Worm (Caenorhabditis elegans) whole organism, L2 larva: ENCODE data around the gene lars-1.
A peak's percentile ranks its signal among the peaks of the same experiment; 100 is the strongest.

Experiments
- C34F6.9 ChIP-seq: fragments of 150-350 bp; optimal IDR thresholded peaks from 2 replicates; lab custom pipeline; 2014; ENCODE audit warnings: missing biosample characterization, missing genetic modification characterization
- F13H6.1 ChIP-seq: sonication (generic microtip); optimal IDR thresholded peaks from 2 replicates; lab custom pipeline; 2016; ENCODE audit warnings: missing genetic modification characterization, missing compliant biosample characterization
- R02D3.7 ChIP-seq: fragments of 150-350 bp; optimal IDR thresholded peaks from 2 replicates; lab custom pipeline; 2014; ENCODE audit warnings: missing biosample characterization, missing genetic modification characterization
- ZK546.5 ChIP-seq: sonication (generic microtip); optimal IDR thresholded peaks from 2 replicates; lab custom pipeline; 2017; ENCODE audit warnings: missing biosample characterization, missing genetic modification characterization
- alr-1 ChIP-seq: fragments of 150-350 bp; optimal IDR thresholded peaks from 2 replicates; lab custom pipeline; 2014; ENCODE audit warnings: missing biosample characterization, missing genetic modification characterization
- aly-2 ChIP-seq: fragments of 150-350 bp; optimal IDR thresholded peaks from 2 replicates; lab custom pipeline; 2014; ENCODE audit warnings: missing biosample characterization, missing genetic modification characterization
- ama-1 ChIP-seq: fragments of 150-350 bp; optimal IDR thresholded peaks from 2 replicates; lab custom pipeline; 2018; ENCODE audit warnings: inconsistent platforms
- blmp-1 ChIP-seq: sonication (generic microtip); optimal IDR thresholded peaks from 2 replicates; lab custom pipeline; 2017; ENCODE audit warnings: missing genetic modification characterization, mild to moderate bottlenecking, missing compliant biosample characterization, antibody characterized with exemption, moderate library complexity; ENCODE audit not compliant: insufficient read depth
- ceh-16 ChIP-seq: fragments of 150-350 bp; optimal IDR thresholded peaks from 2 replicates; lab custom pipeline; 2014; ENCODE audit warnings: missing biosample characterization, missing genetic modification characterization
- ceh-82 ChIP-seq: fragments of 150-350 bp; optimal IDR thresholded peaks from 2 replicates; lab custom pipeline; 2014; ENCODE audit warnings: missing biosample characterization, missing genetic modification characterization
- crh-2 ChIP-seq: sonication (generic microtip); optimal IDR thresholded peaks from 2 replicates; lab custom pipeline; 2017; ENCODE audit warnings: missing biosample characterization, missing genetic modification characterization
- dmd-4 ChIP-seq: sonication (generic microtip); optimal IDR thresholded peaks from 2 replicates; lab custom pipeline; 2017; ENCODE audit warnings: missing biosample characterization, missing genetic modification characterization
- egl-27 ChIP-seq: sonication (generic microtip); optimal IDR thresholded peaks from 3 replicates; lab custom pipeline; 2017; ENCODE audit warnings: missing biosample characterization, missing genetic modification reagents, missing genetic modification characterization
- elt-1 ChIP-seq: fragments of 150-350 bp; optimal IDR thresholded peaks from 2 replicates; lab custom pipeline; 2014; ENCODE audit warnings: missing biosample characterization, missing genetic modification characterization
- elt-3 ChIP-seq: sonication (generic microtip); optimal IDR thresholded peaks from 2 replicates; lab custom pipeline; 2017; ENCODE audit warnings: missing biosample characterization, missing genetic modification characterization
- fos-1 ChIP-seq: fragments of 150-350 bp; optimal IDR thresholded peaks from 2 replicates; lab custom pipeline; 2014; ENCODE audit warnings: missing biosample characterization, missing genetic modification characterization
- lin-11 ChIP-seq: fragments of 150-350 bp; sonication (generic microtip); optimal IDR thresholded peaks from 2 replicates; lab custom pipeline; 2014; ENCODE audit warnings: missing biosample characterization, missing genetic modification characterization, inconsistent platforms, mixed read lengths
- lin-13 ChIP-seq: fragments of 150-350 bp; optimal IDR thresholded peaks from 2 replicates; lab custom pipeline; 2014; ENCODE audit warnings: missing biosample characterization, missing genetic modification reagents, missing genetic modification characterization
- lin-39 ChIP-seq: fragments of 150-350 bp; optimal IDR thresholded peaks from 2 replicates; lab custom pipeline; 2014; ENCODE audit warnings: missing biosample characterization, missing genetic modification reagents, missing genetic modification characterization
- lsy-2 ChIP-seq, 2 experiments: fragments of 150-350 bp in 1 of 2; sonication (generic microtip) in 1 of 2; optimal IDR thresholded peaks; 2 replicates each; lab custom pipeline; 2014 to 2017; ENCODE audit warnings: missing biosample characterization in 2 of 2, missing genetic modification characterization in 2 of 2
- mab-5 ChIP-seq: fragments of 150-350 bp; optimal IDR thresholded peaks from 2 replicates; lab custom pipeline; 2014; ENCODE audit warnings: missing biosample characterization, missing genetic modification characterization
- mbf-1 ChIP-seq: sonication (generic microtip); optimal IDR thresholded peaks from 2 replicates; lab custom pipeline; 2017; ENCODE audit warnings: missing biosample characterization, missing genetic modification characterization
- mdl-1 ChIP-seq, 2 experiments: fragments of 150-350 bp in 1 of 2; sonication (generic microtip) in 1 of 2; optimal IDR thresholded peaks; 2 replicates each; lab custom pipeline; 2017; ENCODE audit warnings: missing biosample characterization in 2 of 2, missing genetic modification characterization in 2 of 2
- nhr-10 ChIP-seq: sonication (generic microtip); optimal IDR thresholded peaks from 2 replicates; lab custom pipeline; 2017; ENCODE audit warnings: missing biosample characterization, missing genetic modification characterization
- nhr-11 ChIP-seq: fragments of 150-350 bp; optimal IDR thresholded peaks from 2 replicates; lab custom pipeline; 2014; ENCODE audit warnings: missing biosample characterization, missing genetic modification characterization
- nhr-12 ChIP-seq: fragments of 150-350 bp; optimal IDR thresholded peaks from 2 replicates; lab custom pipeline; 2014; ENCODE audit warnings: missing biosample characterization, missing genetic modification characterization
- nhr-129 ChIP-seq: fragments of 150-350 bp; optimal IDR thresholded peaks from 2 replicates; lab custom pipeline; 2014; ENCODE audit warnings: missing biosample characterization, missing genetic modification characterization
- nhr-21 ChIP-seq: fragments of 150-350 bp; optimal IDR thresholded peaks from 2 replicates; lab custom pipeline; 2014; ENCODE audit warnings: missing biosample characterization, missing genetic modification characterization
- nhr-23 ChIP-seq: fragments of 150-350 bp; optimal IDR thresholded peaks from 2 replicates; lab custom pipeline; 2014; ENCODE audit warnings: missing biosample characterization, missing genetic modification reagents, missing genetic modification characterization
- nhr-237 ChIP-seq: fragments of 150-350 bp; optimal IDR thresholded peaks from 2 replicates; lab custom pipeline; 2014; ENCODE audit warnings: missing biosample characterization, missing genetic modification characterization
- nhr-25 ChIP-seq: fragments of 150-350 bp; sonication (generic microtip); optimal IDR thresholded peaks from 3 replicates; lab custom pipeline; 2014; ENCODE audit warnings: missing biosample characterization, missing genetic modification characterization
- nhr-6 ChIP-seq: fragments of 150-350 bp; optimal IDR thresholded peaks from 2 replicates; lab custom pipeline; 2014; ENCODE audit warnings: missing biosample characterization, missing genetic modification characterization
- nhr-77 ChIP-seq: fragments of 150-350 bp; optimal IDR thresholded peaks from 2 replicates; lab custom pipeline; 2014; ENCODE audit warnings: missing biosample characterization, missing genetic modification characterization
- peb-1 ChIP-seq: fragments of 150-350 bp; optimal IDR thresholded peaks from 2 replicates; lab custom pipeline; 2014; ENCODE audit warnings: missing biosample characterization, missing genetic modification characterization
- sem-4 ChIP-seq: fragments of 150-350 bp; optimal IDR thresholded peaks from 2 replicates; lab custom pipeline; 2014; ENCODE audit warnings: missing biosample characterization, missing genetic modification reagents, missing genetic modification characterization
- skn-1 ChIP-seq: sonication (generic microtip); optimal IDR thresholded peaks from 2 replicates; lab custom pipeline; 2017; ENCODE audit warnings: missing biosample characterization, missing genetic modification characterization
- sma-3 ChIP-seq: sonication (generic microtip); optimal IDR thresholded peaks from 2 replicates; lab custom pipeline; 2016; ENCODE audit warnings: missing genetic modification reagents, missing genetic modification characterization, missing compliant biosample characterization
- sma-9 ChIP-seq, 2 experiments: fragments of 150-350 bp in 1 of 2; sonication (generic microtip) in 1 of 2; optimal IDR thresholded peaks; 2 replicates each; lab custom pipeline; 2014 to 2016; ENCODE audit warnings: missing genetic modification characterization in 2 of 2, mild to moderate bottlenecking in 1 of 2, missing biosample characterization in 1 of 2, missing compliant biosample characterization in 1 of 2, missing genetic modification reagents in 1 of 2, moderate library complexity in 1 of 2
- snpc-4 ChIP-seq: fragments of 150-350 bp; optimal IDR thresholded peaks from 2 replicates; lab custom pipeline; 2014; ENCODE audit warnings: missing biosample characterization, missing genetic modification characterization
- unc-39 ChIP-seq: fragments of 150-350 bp; optimal IDR thresholded peaks from 2 replicates; lab custom pipeline; 2014; ENCODE audit warnings: missing biosample characterization, missing genetic modification characterization
- unc-62 ChIP-seq: fragments of 150-350 bp; optimal IDR thresholded peaks from 2 replicates; lab custom pipeline; 2014; ENCODE audit warnings: missing biosample characterization, missing genetic modification reagents, missing genetic modification characterization
- zag-1 ChIP-seq: fragments of 150-350 bp; optimal IDR thresholded peaks from 2 replicates; lab custom pipeline; 2014; ENCODE audit warnings: missing biosample characterization, missing genetic modification characterization
- ztf-1 ChIP-seq: fragments of 200-800 bp; sonication (Bioruptor generic); conservative IDR thresholded peaks from 2 replicates; pipeline ENCODE4 v1.3.6; 2022; ENCODE audit warnings: missing genetic modification characterization, missing compliant biosample characterization
- ztf-11 ChIP-seq: sonication (generic microtip); optimal IDR thresholded peaks from 2 replicates; lab custom pipeline; 2017; ENCODE audit warnings: missing biosample characterization, missing genetic modification characterization
- ztf-4 ChIP-seq: fragments of 150-350 bp; optimal IDR thresholded peaks from 2 replicates; lab custom pipeline; 2014; ENCODE audit warnings: missing biosample characterization, missing genetic modification characterization

Gene lars-1

ce11 chrIII:4195306-4196008 lies 8.9 kb upstream of the lars-1 start (continued):
- TF ChIP-seq mbf-1 = no peak
- peak; percentile 44 to 70 for TF ChIP-seq lsy-2 (tag; optimal IDR thresholded peaks at IDR 0.05; lab: Kevin White, UChicago)
- TF ChIP-seq nhr-12 = no peak
- no peak for TF ChIP-seq skn-1
- TF ChIP-seq unc-62 = no peak
- no peak for TF ChIP-seq ztf-11
- TF ChIP-seq nhr-11 (tag; lab: Kevin White, UChicago) = no peak
- no peak for TF ChIP-seq ZK546.5 (tag; lab: Kevin White, UChicago)
- TF ChIP-seq elt-3 (tag; lab: Kevin White, UChicago) = no peak
- TF ChIP-seq nhr-10 (tag; lab: Kevin White, UChicago) = no peak
- no peak for TF ChIP-seq alr-1 (tag; lab: Kevin White, UChicago)
- no peak for TF ChIP-seq ceh-82 (tag; lab: Kevin White, UChicago)
- peak; percentile 88 for TF ChIP-seq ztf-4 (tag; lab: Kevin White, UChicago)
- peak; percentile 38 for TF ChIP-seq nhr-25
- peak; percentile 30 for TF ChIP-seq sma-3 (GFP tag; lab: Kevin White, UChicago)

- peak; percentile 19 for TF ChIP-seq lin-13 (GFP tag; lab: Kevin White, UChicago)
- TF ChIP-seq nhr-12 = no peak
Observed at ce11 chrIII:4194349-4195110, 7.9 kb upstream of the lars-1 start.

- TF ChIP-seq blmp-1 = peak; percentile 64
- peak; percentile 78 for TF ChIP-seq sma-3 (GFP tag; lab: Kevin White, UChicago)
- peak; percentile 100 for TF ChIP-seq crh-2 (tag; lab: Kevin White, UChicago)
- no peak for TF ChIP-seq R02D3.7 (tag; lab: Kevin White, UChicago)
- peak; percentile 70 to 90 for TF ChIP-seq lsy-2 (tag; optimal IDR thresholded peaks at IDR 0.05; lab: Kevin White, UChicago)
- TF ChIP-seq snpc-4 (tag; lab: Kevin White, UChicago) = peak; percentile 52
- no peak for TF ChIP-seq nhr-77 (tag; lab: Kevin White, UChicago)
- TF ChIP-seq nhr-10 (tag; lab: Kevin White, UChicago) = peak; percentile 69
- peak; percentile 85 for TF ChIP-seq skn-1
- no peak for TF ChIP-seq ceh-16 (tag; lab: Kevin White, UChicago)
- peak; percentile 81 for TF ChIP-seq nhr-25
- peak; percentile 97 for TF ChIP-seq nhr-129 (tag; lab: Kevin White, UChicago)
- no peak for TF ChIP-seq peb-1 (tag; lab: Kevin White, UChicago)
- TF ChIP-seq F13H6.1 (tag; lab: Kevin White, UChicago) = peak; percentile 89
- peak; percentile 85 for TF ChIP-seq lin-13 (GFP tag; lab: Kevin White, UChicago)
- TF ChIP-seq nhr-6 (tag; lab: Kevin White, UChicago) = peak; percentile 45
- TF ChIP-seq nhr-21 (tag; lab: Kevin White, UChicago) = peak; percentile 89
- TF ChIP-seq nhr-23 (tag; lab: Kevin White, UChicago) = no peak
- TF ChIP-seq fos-1 (tag; lab: Kevin White, UChicago) = peak; percentile 99
- TF ChIP-seq ztf-1 (GFP tag; lab: Robert Waterston, UW) = no peak
- peak; percentile 92 for TF ChIP-seq ama-1 (lab: Kevin White, UChicago)
- peak; percentile 87 for TF ChIP-seq egl-27 (tag; lab: Kevin White, UChicago)
- peak; percentile 92 for TF ChIP-seq ztf-4 (tag; lab: Kevin White, UChicago)
- TF ChIP-seq lin-11 (tag; lab: Kevin White, UChicago) = peak; percentile 87
- no peak for TF ChIP-seq unc-62
- peak; percentile 74 for TF ChIP-seq zag-1 (tag; lab: Kevin White, UChicago)
- peak; percentile 91 for TF ChIP-seq sma-9 (GFP tag; optimal IDR thresholded peaks at IDR 0.05; lab: Kevin White, UChicago)
- TF ChIP-seq sma-9 (tag; optimal IDR thresholded peaks at IDR 0.05; lab: Kevin White, UChicago) = no peak
- TF ChIP-seq mbf-1 = no peak
- no peak for TF ChIP-seq unc-39 (tag; lab: Kevin White, UChicago)
- no peak for TF ChIP-seq elt-1 (tag; lab: Kevin White, UChicago)
- no peak for TF ChIP-seq nhr-12
- TF ChIP-seq nhr-237 = no peak
- no peak for TF ChIP-seq aly-2 (tag; lab: Kevin White, UChicago)
- peak; percentile 31 to 72 for TF ChIP-seq mdl-1 (tag; optimal IDR thresholded peaks at IDR 0.05; lab: Kevin White, UChicago)
- TF ChIP-seq ztf-11 = no peak
- no peak for TF ChIP-seq lin-39
- no peak for TF ChIP-seq ceh-82 (tag; lab: Kevin White, UChicago)
- no peak for TF ChIP-seq nhr-11 (tag; lab: Kevin White, UChicago)
- TF ChIP-seq alr-1 (tag; lab: Kevin White, UChicago) = peak; percentile 31
- TF ChIP-seq sem-4 (tag; lab: Kevin White, UChicago) = peak; percentile 80
- TF ChIP-seq dmd-4 (tag; lab: Kevin White, UChicago) = no peak
- peak; percentile 99 for TF ChIP-seq C34F6.9 (tag; lab: Kevin White, UChicago)
- peak; percentile 55 for TF ChIP-seq mab-5 (tag; lab: Kevin White, UChicago)
- TF ChIP-seq ZK546.5 (tag; lab: Kevin White, UChicago) = no peak
Observed at ce11 chrIII:4193659-4194103, 7.1 kb upstream of the lars-1 start, which contains the start of gene xbp-1. xbp-1 (plus strand) TSS chrIII:4193809.
